Fruit fly (Drosophila melanogaster): ENCODE data around the gene CG5068.

CG5068 gene

dm6 chr3L:8966324-8967011 lies 20.0 kb upstream of the CG5068 start, which contains the start of the genes CG5653 and CG5021:
TSS of gene CG5653 (minus strand) at chr3L:8966374.
TSS of gene CG5021 (plus strand) at chr3L:8966829.
- TF ChIP-seq CG11762 (GFP tag; optimal IDR thresholded peaks at IDR 0.05; ENCODE audit: insufficient read depth) (no peak), Met (GFP tag; optimal IDR thresholded peaks at IDR 0.05) (no peak), dsx (GFP tag; optimal IDR thresholded peaks at IDR 0.05; ENCODE audit: poor library complexity, severe bottlenecking) (no peak), CG8119 (GFP tag; IDR thresholded peaks at IDR 0.05) (no peak), salr (GFP tag; optimal IDR thresholded peaks at IDR 0.05) (no peak), topi (GFP tag; optimal IDR thresholded peaks at IDR 0.05) (no peak), Gug (GFP tag; IDR thresholded peaks at IDR 0.05) (no peak), Ets96B (tag; optimal IDR thresholded peaks at IDR 0.05) (no peak), fd59A (GFP tag; optimal IDR thresholded peaks at IDR 0.05) (no peak), OdsH (GFP tag; optimal IDR thresholded peaks at IDR 0.05) (no peak)

- TF ChIP-seq Sox14 (GFP tag; optimal IDR thresholded peaks at IDR 0.05) (peak; percentile 97), fd85E (GFP tag; optimal IDR thresholded peaks at IDR 0.05) (no peak), CG6854 (GFP tag; optimal IDR thresholded peaks at IDR 0.05) (peak; percentile 53), Hr39 (GFP tag; optimal IDR thresholded peaks at IDR 0.05) (no peak), esn (GFP tag; optimal IDR thresholded peaks at IDR 0.05) (peak; percentile 44)
Measured at dm6 chr3L:8968437-8968836, 18.1 kb upstream of the CG5068 start, which contains the start of gene CG5026. TSS of gene CG5026 (plus strand) at chr3L:8968528.

- TF ChIP-seq Lpt (GFP tag; optimal IDR thresholded peaks at IDR 0.05) (no peak), CG11762 (GFP tag; optimal IDR thresholded peaks at IDR 0.05; ENCODE audit: insufficient read depth) (no peak), CG6808 (GFP tag; optimal IDR thresholded peaks at IDR 0.05) (no peak), ss (GFP tag; optimal IDR thresholded peaks at IDR 0.05) (peak in 1 of 2 experiments; percentile 17), topi (GFP tag; optimal IDR thresholded peaks at IDR 0.05) (peak; percentile 11), Blimp-1 (GFP tag; optimal IDR thresholded peaks at IDR 0.05) (peak; percentile 84), CG11294 (GFP tag; IDR thresholded peaks at IDR 0.05) (no peak), CG3032 (tag; optimal IDR thresholded peaks at IDR 0.05) (peak; percentile 69), fkh (GFP tag; optimal IDR thresholded peaks at IDR 0.05) (no peak), Sox15 (GFP tag; optimal IDR thresholded peaks at IDR 0.05) (peak; percentile 59), CG6276 (GFP tag; optimal IDR thresholded peaks at IDR 0.05) (no peak), fd59A (GFP tag; optimal IDR thresholded peaks at IDR 0.05) (peak; percentile 23), CG15336 (GFP tag; IDR thresholded peaks at IDR 0.05) (0 out of 2 replicates have a peak, but pooled peaks have one; percentile 7), cyc (GFP tag; optimal IDR thresholded peaks at IDR 0.05) (peak; percentile 53), CG34406 (GFP tag; optimal IDR thresholded peaks at IDR 0.05) (peak; percentile 5), esn (GFP tag; optimal IDR thresholded peaks at IDR 0.05) (peak; percentile 83), CG6854 (GFP tag; optimal IDR thresholded peaks at IDR 0.05) (peak; percentile 18), CG11902 (GFP tag; optimal IDR thresholded peaks at IDR 0.05) (peak; percentile 48), pdm3 (GFP tag; optimal IDR thresholded peaks at IDR 0.05) (no peak), Sox14 (GFP tag; optimal IDR thresholded peaks at IDR 0.05) (peak; percentile 66), Ets96B (tag; optimal IDR thresholded peaks at IDR 0.05) (peak; percentile 62), CG10631 (GFP tag; optimal IDR thresholded peaks at IDR 0.05) (peak; percentile 47), salr (GFP tag; optimal IDR thresholded peaks at IDR 0.05) (no peak), CG10669 (GFP tag; optimal IDR thresholded peaks at IDR 0.05) (no peak), Hr38 (GFP tag; optimal IDR thresholded peaks at IDR 0.05) (no peak), svp (GFP tag) (peak; percentile 90), dsx (GFP tag; optimal IDR thresholded peaks at IDR 0.05; ENCODE audit: poor library complexity, severe bottlenecking) (no peak), net (GFP tag; optimal IDR thresholded peaks at IDR 0.05) (peak; percentile 12), lz (GFP tag; optimal IDR thresholded peaks at IDR 0.05) (peak; percentile 78), Hr39 (GFP tag; optimal IDR thresholded peaks at IDR 0.05) (peak; percentile 15), Gug (GFP tag; IDR thresholded peaks at IDR 0.05) (0 out of 2 replicates have a peak, but pooled peaks have one; percentile 21), achi (GFP tag; optimal IDR thresholded peaks at IDR 0.05) (peak; percentile 66), Sox102F (GFP tag; optimal IDR thresholded peaks at IDR 0.05) (no peak), CG3919 (GFP tag; optimal IDR thresholded peaks at IDR 0.05) (no peak), CG31627 (GFP tag; optimal IDR thresholded peaks at IDR 0.05) (peak; percentile 70), eg (GFP tag; IDR thresholded peaks at IDR 0.05) (no peak)
Measured at dm6 chr3L:8974478-8975477, 11.7 kb upstream of the CG5068 start, which contains the start of the genes pix and Srp68. TSS of gene pix (minus strand) at chr3L:8974765. TSS of gene Srp68 (plus strand) at chr3L:8975046.

Measured in whole organism, prepupa.